Fruit fly (Drosophila melanogaster) whole organism: Measurements from ENCODE around the gene CG18746.
A peak's percentile ranks its signal among the peaks of the same experiment; 100 is the strongest.

Experiments used
- CG8478 ChIP-seq: fragments of >200 bp; optimal IDR thresholded peaks from 2 replicates; lab custom pipeline; 2018; ENCODE audit warnings: inconsistent platforms
- Dll ChIP-seq: fragments of >200 bp; optimal IDR thresholded peaks from 2 replicates; lab custom pipeline; 2017
- EcR ChIP-seq, 2 experiments: fragments of >200 bp; optimal IDR thresholded peaks; 2 replicates each; lab custom pipeline; 2017; ENCODE audit warnings: missing biosample characterization in 2 of 2, missing genetic modification characterization in 2 of 2, missing genetic modification reagents in 2 of 2
- pan ChIP-seq: fragments of >200 bp; optimal IDR thresholded peaks from 2 replicates; lab custom pipeline; 2017
- psq ChIP-seq: fragments of >200 bp; optimal IDR thresholded peaks from 2 replicates; lab custom pipeline; 2017
- usp ChIP-seq: fragments of >200 bp; optimal IDR thresholded peaks from 2 replicates; lab custom pipeline; 2017; ENCODE audit warnings: missing biosample characterization, missing genetic modification characterization, mixed read lengths

Gene CG18746

dm6 chr3R:7790087-7790486, at the start of gene CG18746:
TSS of gene CG18746 (minus strand) at chr3R:7790187.
- TF ChIP-seq CG8478 (lab: Kevin White, UChicago) (no peak), usp (GFP tag; lab: Kevin White, UChicago) (no peak), Dll (lab: Kevin White, UChicago) (no peak), EcR (GFP tag; optimal IDR thresholded peaks at IDR 0.05; lab: Kevin White, UChicago) (no peak), psq (lab: Kevin White, UChicago) (no peak), pan (lab: Kevin White, UChicago) (no peak)

- TF ChIP-seq psq (lab: Kevin White, UChicago): no peak
- TF ChIP-seq pan (lab: Kevin White, UChicago): no peak
- no peak for TF ChIP-seq EcR (GFP tag; optimal IDR thresholded peaks at IDR 0.05; lab: Kevin White, UChicago)
- no peak for TF ChIP-seq usp (GFP tag; lab: Kevin White, UChicago)
- no peak for TF ChIP-seq CG8478 (lab: Kevin White, UChicago)
- TF ChIP-seq Dll (lab: Kevin White, UChicago): no peak
Measured at dm6 chr3R:7821559-7821958, 31.6 kb upstream of the CG18746 start.

dm6 chr3R:7813981-7814529, 24.1 kb upstream of the CG18746 start, which contains the start of gene CG34384:
TSS of gene CG34384 (plus strand) at chr3R:7814361.
- no peak for TF ChIP-seq CG8478 (lab: Kevin White, UChicago)
- TF ChIP-seq Dll (lab: Kevin White, UChicago): no peak
- TF ChIP-seq psq (lab: Kevin White, UChicago): no peak
- no peak for TF ChIP-seq usp (GFP tag; lab: Kevin White, UChicago)
- TF ChIP-seq pan (lab: Kevin White, UChicago): no peak
- TF ChIP-seq EcR (GFP tag; optimal IDR thresholded peaks at IDR 0.05; lab: Kevin White, UChicago): no peak

dm6 chr3R:7813518-7813917, 23.5 kb upstream of the CG18746 start:
- no peak for TF ChIP-seq CG8478 (lab: Kevin White, UChicago)
- TF ChIP-seq pan (lab: Kevin White, UChicago): no peak
- no peak for TF ChIP-seq usp (GFP tag; lab: Kevin White, UChicago)
- no peak for TF ChIP-seq psq (lab: Kevin White, UChicago)
- no peak for TF ChIP-seq Dll (lab: Kevin White, UChicago)
- TF ChIP-seq EcR (GFP tag; optimal IDR thresholded peaks at IDR 0.05; lab: Kevin White, UChicago): no peak

dm6 chr3R:7811514-7811913, 21.5 kb upstream of the CG18746 start, which contains the start of gene CG31473:
TSS of gene CG31473 (plus strand) at chr3R:7811814.
- TF ChIP-seq EcR (GFP tag; optimal IDR thresholded peaks at IDR 0.05; lab: Kevin White, UChicago) (no peak), psq (lab: Kevin White, UChicago) (no peak), Dll (lab: Kevin White, UChicago) (no peak), pan (lab: Kevin White, UChicago) (no peak), CG8478 (lab: Kevin White, UChicago) (no peak), usp (GFP tag; lab: Kevin White, UChicago) (no peak)

- TF ChIP-seq usp (GFP tag; lab: Kevin White, UChicago) (no peak), CG8478 (lab: Kevin White, UChicago) (peak; percentile 27), pan (lab: Kevin White, UChicago) (no peak), EcR (GFP tag; optimal IDR thresholded peaks at IDR 0.05; lab: Kevin White, UChicago) (no peak), Dll (lab: Kevin White, UChicago) (peak; percentile 73)
Measured at dm6 chr3R:7809662-7810621, 20.0 kb upstream of the CG18746 start, which contains the start of the genes CG2993 and sgll. TSS of gene CG2993 (minus strand) at chr3R:7810014. TSS of gene sgll (plus strand) at chr3R:7810532.

- TF ChIP-seq usp (GFP tag; lab: Kevin White, UChicago): no peak
- no peak for TF ChIP-seq pan (lab: Kevin White, UChicago)
- TF ChIP-seq psq (lab: Kevin White, UChicago): no peak
- no peak for TF ChIP-seq CG8478 (lab: Kevin White, UChicago)
- TF ChIP-seq Dll (lab: Kevin White, UChicago): no peak
- TF ChIP-seq EcR (GFP tag; optimal IDR thresholded peaks at IDR 0.05; lab: Kevin White, UChicago): no peak
Measured at dm6 chr3R:7804332-7804731, 14.3 kb upstream of the CG18746 start, which contains the start of gene CG18268. TSS of gene CG18268 (minus strand) at chr3R:7804432.

- TF ChIP-seq psq (lab: Kevin White, UChicago): no peak
- no peak for TF ChIP-seq usp (GFP tag; lab: Kevin White, UChicago)
Measured at dm6 chr3R:7802693-7803092, 12.7 kb upstream of the CG18746 start, which contains the start of gene CG3014. TSS of gene CG3014 (minus strand) at chr3R:7802793.

- TF ChIP-seq usp (GFP tag; lab: Kevin White, UChicago) (no peak), psq (lab: Kevin White, UChicago) (no peak), Dll (lab: Kevin White, UChicago) (no peak)
Measured at dm6 chr3R:7798525-7798924, 8.5 kb upstream of the CG18746 start, which contains the start of gene CG18744. TSS of gene CG18744 (minus strand) at chr3R:7798771.

- TF ChIP-seq Dll (lab: Kevin White, UChicago) (peak; percentile 7), CG8478 (lab: Kevin White, UChicago) (no peak)
Measured at dm6 chr3R:7793855-7794254, 3.9 kb upstream of the CG18746 start, which contains the start of gene CG2641. TSS of gene CG2641 (plus strand) at chr3R:7794069.

dm6 chr3R:7790583-7791034, 622 bp upstream of the CG18746 start, which contains the start of gene CG10086:
TSS of gene CG10086 (plus strand) at chr3R:7790633.
- TF ChIP-seq psq (lab: Kevin White, UChicago): no peak
- TF ChIP-seq EcR (GFP tag; optimal IDR thresholded peaks at IDR 0.05; lab: Kevin White, UChicago): no peak
- no peak for TF ChIP-seq CG8478 (lab: Kevin White, UChicago)
- no peak for TF ChIP-seq Dll (lab: Kevin White, UChicago)
- TF ChIP-seq usp (GFP tag; lab: Kevin White, UChicago): no peak
- TF ChIP-seq pan (lab: Kevin White, UChicago): no peak
